Worm (Caenorhabditis elegans) whole organism, L2 larva: Measurements from ENCODE around the gene T06E4.5.

Source experiments
- C34F6.9 ChIP-seq: fragments of 150-350 bp; optimal IDR thresholded peaks from 2 replicates; lab custom pipeline; 2014; ENCODE audit warnings: missing biosample characterization, missing genetic modification characterization
- R02D3.7 ChIP-seq: fragments of 150-350 bp; optimal IDR thresholded peaks from 2 replicates; lab custom pipeline; 2014; ENCODE audit warnings: missing biosample characterization, missing genetic modification characterization
- ZK546.5 ChIP-seq: sonication (generic microtip); optimal IDR thresholded peaks from 2 replicates; lab custom pipeline; 2017; ENCODE audit warnings: missing biosample characterization, missing genetic modification characterization
- blmp-1 ChIP-seq: sonication (generic microtip); optimal IDR thresholded peaks from 2 replicates; lab custom pipeline; 2017; ENCODE audit warnings: missing genetic modification characterization, mild to moderate bottlenecking, missing compliant biosample characterization, antibody characterized with exemption, moderate library complexity; ENCODE audit not compliant: insufficient read depth
- ceh-16 ChIP-seq: fragments of 150-350 bp; optimal IDR thresholded peaks from 2 replicates; lab custom pipeline; 2014; ENCODE audit warnings: missing biosample characterization, missing genetic modification characterization
- crh-2 ChIP-seq: sonication (generic microtip); optimal IDR thresholded peaks from 2 replicates; lab custom pipeline; 2017; ENCODE audit warnings: missing biosample characterization, missing genetic modification characterization
- dmd-4 ChIP-seq: sonication (generic microtip); optimal IDR thresholded peaks from 2 replicates; lab custom pipeline; 2017; ENCODE audit warnings: missing biosample characterization, missing genetic modification characterization
- egl-27 ChIP-seq: sonication (generic microtip); optimal IDR thresholded peaks from 3 replicates; lab custom pipeline; 2017; ENCODE audit warnings: missing biosample characterization, missing genetic modification reagents, missing genetic modification characterization
- elt-1 ChIP-seq: fragments of 150-350 bp; optimal IDR thresholded peaks from 2 replicates; lab custom pipeline; 2014; ENCODE audit warnings: missing biosample characterization, missing genetic modification characterization
- fos-1 ChIP-seq: fragments of 150-350 bp; optimal IDR thresholded peaks from 2 replicates; lab custom pipeline; 2014; ENCODE audit warnings: missing biosample characterization, missing genetic modification characterization
- gmeb-1 ChIP-seq: fragments of 150-350 bp; optimal IDR thresholded peaks from 2 replicates; lab custom pipeline; 2014; ENCODE audit warnings: missing biosample characterization, missing genetic modification characterization
- lin-13 ChIP-seq: fragments of 150-350 bp; optimal IDR thresholded peaks from 2 replicates; lab custom pipeline; 2014; ENCODE audit warnings: missing biosample characterization, missing genetic modification reagents, missing genetic modification characterization
- lsy-2 ChIP-seq, 2 experiments: fragments of 150-350 bp in 1 of 2; sonication (generic microtip) in 1 of 2; optimal IDR thresholded peaks; 2 replicates each; lab custom pipeline; 2014 to 2017; ENCODE audit warnings: missing biosample characterization in 2 of 2, missing genetic modification characterization in 2 of 2
- mab-5 ChIP-seq: fragments of 150-350 bp; optimal IDR thresholded peaks from 2 replicates; lab custom pipeline; 2014; ENCODE audit warnings: missing biosample characterization, missing genetic modification characterization
- mbf-1 ChIP-seq: sonication (generic microtip); optimal IDR thresholded peaks from 2 replicates; lab custom pipeline; 2017; ENCODE audit warnings: missing biosample characterization, missing genetic modification characterization
- nhr-10 ChIP-seq: sonication (generic microtip); optimal IDR thresholded peaks from 2 replicates; lab custom pipeline; 2017; ENCODE audit warnings: missing biosample characterization, missing genetic modification characterization
- nhr-129 ChIP-seq: fragments of 150-350 bp; optimal IDR thresholded peaks from 2 replicates; lab custom pipeline; 2014; ENCODE audit warnings: missing biosample characterization, missing genetic modification characterization
- nhr-21 ChIP-seq: fragments of 150-350 bp; optimal IDR thresholded peaks from 2 replicates; lab custom pipeline; 2014; ENCODE audit warnings: missing biosample characterization, missing genetic modification characterization
- nhr-25 ChIP-seq: fragments of 150-350 bp; sonication (generic microtip); optimal IDR thresholded peaks from 3 replicates; lab custom pipeline; 2014; ENCODE audit warnings: missing biosample characterization, missing genetic modification characterization
- sem-4 ChIP-seq: fragments of 150-350 bp; optimal IDR thresholded peaks from 2 replicates; lab custom pipeline; 2014; ENCODE audit warnings: missing biosample characterization, missing genetic modification reagents, missing genetic modification characterization
- skn-1 ChIP-seq: sonication (generic microtip); optimal IDR thresholded peaks from 2 replicates; lab custom pipeline; 2017; ENCODE audit warnings: missing biosample characterization, missing genetic modification characterization
- sma-3 ChIP-seq: sonication (generic microtip); optimal IDR thresholded peaks from 2 replicates; lab custom pipeline; 2016; ENCODE audit warnings: missing genetic modification reagents, missing genetic modification characterization, missing compliant biosample characterization
- sma-9 ChIP-seq, 2 experiments: fragments of 150-350 bp in 1 of 2; sonication (generic microtip) in 1 of 2; optimal IDR thresholded peaks; 2 replicates each; lab custom pipeline; 2014 to 2016; ENCODE audit warnings: missing genetic modification characterization in 2 of 2, mild to moderate bottlenecking in 1 of 2, missing biosample characterization in 1 of 2, missing compliant biosample characterization in 1 of 2, missing genetic modification reagents in 1 of 2, moderate library complexity in 1 of 2
- unc-39 ChIP-seq: fragments of 150-350 bp; optimal IDR thresholded peaks from 2 replicates; lab custom pipeline; 2014; ENCODE audit warnings: missing biosample characterization, missing genetic modification characterization
- unc-62 ChIP-seq: fragments of 150-350 bp; optimal IDR thresholded peaks from 2 replicates; lab custom pipeline; 2014; ENCODE audit warnings: missing biosample characterization, missing genetic modification reagents, missing genetic modification characterization
- ztf-11 ChIP-seq: sonication (generic microtip); optimal IDR thresholded peaks from 2 replicates; lab custom pipeline; 2017; ENCODE audit warnings: missing biosample characterization, missing genetic modification characterization
- ztf-4 ChIP-seq: fragments of 150-350 bp; optimal IDR thresholded peaks from 2 replicates; lab custom pipeline; 2014; ENCODE audit warnings: missing biosample characterization, missing genetic modification characterization

Gene T06E4.5

ce11 chrV:9633313-9633712 lies 2.3 kb downstream of the T06E4.5 start, which contains the start of gene col-147:
Gene col-147 (minus strand): TSS chrV:9633338.
- TF ChIP-seq nhr-25: peak; percentile 67
- no peak for TF ChIP-seq sem-4 (tag; lab: Kevin White, UChicago)
- peak; percentile 22 for TF ChIP-seq sma-3 (GFP tag; lab: Kevin White, UChicago)
- TF ChIP-seq fos-1 (tag; lab: Kevin White, UChicago): peak; percentile 10
- no peak for TF ChIP-seq C34F6.9
- TF ChIP-seq blmp-1 (tag; lab: Kevin White, UChicago): peak; percentile 73
- TF ChIP-seq mbf-1 (tag; lab: Kevin White, UChicago): no peak
- TF ChIP-seq egl-27 (tag; lab: Kevin White, UChicago): no peak
- TF ChIP-seq ztf-4 (tag; lab: Kevin White, UChicago): no peak
- TF ChIP-seq crh-2 (tag; lab: Kevin White, UChicago): peak; percentile 34
- peak; percentile 52 for TF ChIP-seq sma-9 (GFP tag; optimal IDR thresholded peaks at IDR 0.05; lab: Kevin White, UChicago)
- no peak for TF ChIP-seq sma-9 (tag; optimal IDR thresholded peaks at IDR 0.05; lab: Kevin White, UChicago)
- no peak for TF ChIP-seq unc-39

ce11 chrV:9645507-9645906 lies 14.5 kb downstream of the T06E4.5 start, which contains the start of the genes atl-1 and hcp-2:
Gene atl-1 (minus strand): TSS chrV:9645595.
Gene hcp-2 (plus strand): TSS chrV:9645859.
- TF ChIP-seq blmp-1 (tag; lab: Kevin White, UChicago): no peak
- TF ChIP-seq gmeb-1 (tag; lab: Kevin White, UChicago): peak; percentile 45

ce11 chrV:9651294-9651693 lies 20.2 kb downstream of the T06E4.5 start, which contains the start of gene T06E4.21:
Gene T06E4.21 (plus strand): TSS chrV:9651594.
- TF ChIP-seq ztf-11 (tag; lab: Kevin White, UChicago) (no peak), unc-62 (GFP tag; lab: Kevin White, UChicago) (no peak), ztf-4 (tag; lab: Kevin White, UChicago) (no peak), egl-27 (tag; lab: Kevin White, UChicago) (no peak), lsy-2 (tag; optimal IDR thresholded peaks at IDR 0.05; lab: Kevin White, UChicago) (no peak), fos-1 (tag; lab: Kevin White, UChicago) (no peak), nhr-10 (tag; lab: Kevin White, UChicago) (no peak)

ce11 chrV:9654154-9654805 lies 23.2 kb downstream of the T06E4.5 start, which contains the start of gene cyp-29A4:
Gene cyp-29A4 (plus strand): TSS chrV:9654755.
- TF ChIP-seq mab-5 (tag; lab: Kevin White, UChicago) (no peak), ZK546.5 (tag; lab: Kevin White, UChicago) (no peak), nhr-129 (peak; percentile 23), nhr-10 (tag; lab: Kevin White, UChicago) (no peak), mbf-1 (tag; lab: Kevin White, UChicago) (no peak), crh-2 (tag; lab: Kevin White, UChicago) (no peak), sma-9 (GFP tag; optimal IDR thresholded peaks at IDR 0.05; lab: Kevin White, UChicago) (peak; percentile 35), sma-9 (tag; optimal IDR thresholded peaks at IDR 0.05; lab: Kevin White, UChicago) (no peak), lsy-2 (tag; optimal IDR thresholded peaks at IDR 0.05; lab: Kevin White, UChicago) (no peak), elt-1 (tag; lab: Kevin White, UChicago) (no peak), nhr-21 (tag; lab: Kevin White, UChicago) (peak; percentile 48), lin-13 (GFP tag; lab: Kevin White, UChicago) (no peak), skn-1 (tag; lab: Kevin White, UChicago) (no peak), C34F6.9 (no peak), R02D3.7 (no peak)

ce11 chrV:9661514-9661913 lies 30.5 kb downstream of the T06E4.5 start, which contains the start of gene pitr-4:
Gene pitr-4 (minus strand): TSS chrV:9661614.
- TF ChIP-seq ceh-16 (tag; lab: Kevin White, UChicago) (no peak), dmd-4 (tag; lab: Kevin White, UChicago) (no peak), nhr-21 (tag; lab: Kevin White, UChicago) (no peak), C34F6.9 (no peak)
- TF ChIP-seq, all 48 proteins: peak for 0

- TF ChIP-seq nhr-21 (tag; lab: Kevin White, UChicago) (no peak), nhr-25 (no peak)
Observed at ce11 chrV:9663948-9664347, 32.9 kb downstream of the T06E4.5 start.
